Worm (Caenorhabditis elegans) whole organism, midembryonic: ENCODE data around the gene phy-3.

Source experiments
- T22C8.4 ChIP-seq: fragments of 200-800 bp; sonication (Bioruptor generic); IDR thresholded peaks from 2 replicates; pipeline ENCODE4 v1.3.6; 2022; ENCODE audit warnings: missing genetic modification characterization, missing compliant biosample characterization
- cog-1 ChIP-seq: sonication (generic microtip); optimal IDR thresholded peaks from 2 replicates; lab custom pipeline; 2016; ENCODE audit warnings: missing genetic modification characterization, missing compliant biosample characterization
- flt-1 ChIP-seq: fragments of 200-800 bp; sonication (Bioruptor generic); IDR thresholded peaks from 2 replicates; pipeline ENCODE4 v1.3.6; 2022; ENCODE audit warnings: missing genetic modification characterization, missing compliant biosample characterization
- klf-2 ChIP-seq: fragments of 200-800 bp; sonication (Bioruptor generic); conservative IDR thresholded peaks from 2 replicates; pipeline ENCODE4 v1.3.6; 2022; ENCODE audit warnings: missing genetic modification reagents, missing genetic modification characterization, missing compliant biosample characterization
- med-1 ChIP-seq: sonication (generic microtip); optimal IDR thresholded peaks from 2 replicates; lab custom pipeline; 2017; ENCODE audit warnings: missing genetic modification characterization, mild to moderate bottlenecking, missing compliant biosample characterization, antibody characterized with exemption, missing genetic modification reagents; ENCODE audit not compliant: insufficient read depth
- ref-1 ChIP-seq: fragments of 200-800 bp; sonication (Bioruptor generic); conservative IDR thresholded peaks from 2 replicates; pipeline ENCODE4 v1.3.6; 2022; ENCODE audit warnings: missing genetic modification reagents, missing genetic modification characterization, missing compliant biosample characterization
- tab-1 ChIP-seq: fragments of 200-800 bp; sonication (Bioruptor generic); IDR thresholded peaks from 2 replicates; pipeline ENCODE4 v1.3.6; 2022; ENCODE audit warnings: missing genetic modification characterization, missing compliant biosample characterization
- ztf-23 ChIP-seq: fragments of 200-800 bp; sonication (Bioruptor generic); IDR thresholded peaks from 2 replicates; pipeline ENCODE4 v1.3.6; 2022; ENCODE audit warnings: missing genetic modification reagents, missing genetic modification characterization, missing compliant biosample characterization
- ztf-29 ChIP-seq: fragments of 200-800 bp; sonication (Bioruptor generic); IDR thresholded peaks from 2 replicates; pipeline ENCODE4 v1.3.6; 2022; ENCODE audit warnings: missing genetic modification reagents, missing genetic modification characterization, missing compliant biosample characterization

Gene phy-3

DNA sequence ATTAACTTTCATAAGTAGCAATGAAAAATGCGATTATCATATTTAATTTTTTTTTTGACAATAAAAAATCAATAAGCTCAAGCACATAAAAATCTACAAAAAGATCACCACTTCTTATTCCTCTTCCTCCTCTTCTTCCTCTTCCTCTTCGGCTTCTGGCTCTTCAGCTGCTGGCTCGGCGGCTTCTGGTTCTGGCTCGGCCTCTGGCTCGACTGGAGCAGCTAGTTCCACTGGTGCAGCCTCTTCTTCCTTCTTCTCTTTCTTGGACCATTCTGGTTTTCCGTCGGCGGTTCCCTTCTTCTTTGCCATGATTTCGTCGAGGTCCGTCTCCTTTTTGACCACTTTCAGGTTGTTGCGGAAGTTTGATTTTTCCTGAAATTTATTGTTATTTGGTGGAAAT is 707 bp downstream of the phy-3 start:
- TF ChIP-seq T22C8.4 (GFP tag; lab: Robert Waterston, UW) (no peak), med-1 (GFP tag; lab: Kevin White, UChicago) (no peak), ztf-29 (GFP tag; lab: Robert Waterston, UW) (no peak), tab-1 (GFP tag; lab: Robert Waterston, UW) (no peak), flt-1 (no peak), ref-1 (GFP tag; lab: Robert Waterston, UW) (no peak), klf-2 (GFP tag; lab: Robert Waterston, UW) (no peak)

DNA sequence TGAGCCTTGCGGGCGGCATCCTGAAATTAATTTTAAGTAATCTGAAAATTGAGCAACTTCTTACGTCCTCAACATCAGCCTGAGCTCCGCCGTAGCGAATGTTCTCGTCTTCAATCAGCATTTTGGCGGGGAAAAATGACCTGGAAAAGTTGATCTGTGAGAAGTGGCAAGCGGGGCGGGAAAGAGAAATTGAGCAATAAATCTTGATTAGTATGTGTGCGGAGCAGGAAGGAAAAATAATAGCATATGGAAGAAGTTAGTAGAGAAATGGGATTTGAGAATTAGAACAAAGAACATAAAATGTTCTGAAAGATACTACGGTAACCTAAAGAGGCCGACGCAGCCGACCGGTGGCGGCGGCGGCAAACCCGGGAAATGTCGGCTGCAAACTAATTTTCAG is 2.0 kb downstream of the phy-3 start, which contains the start of gene tni-3:
Gene tni-3, minus strand, starts transcription at position 140 of the 400 bp plus-strand sequence.
- no peak for TF ChIP-seq med-1 (GFP tag; lab: Kevin White, UChicago)
- no peak for TF ChIP-seq ztf-29 (GFP tag; lab: Robert Waterston, UW)
- no peak for TF ChIP-seq klf-2 (GFP tag; lab: Robert Waterston, UW)
- no peak for TF ChIP-seq T22C8.4 (GFP tag; lab: Robert Waterston, UW)
- no peak for TF ChIP-seq cog-1 (tag; lab: Kevin White, UChicago)
- no peak for TF ChIP-seq ref-1 (GFP tag; lab: Robert Waterston, UW)
- TF ChIP-seq flt-1 = no peak

DNA sequence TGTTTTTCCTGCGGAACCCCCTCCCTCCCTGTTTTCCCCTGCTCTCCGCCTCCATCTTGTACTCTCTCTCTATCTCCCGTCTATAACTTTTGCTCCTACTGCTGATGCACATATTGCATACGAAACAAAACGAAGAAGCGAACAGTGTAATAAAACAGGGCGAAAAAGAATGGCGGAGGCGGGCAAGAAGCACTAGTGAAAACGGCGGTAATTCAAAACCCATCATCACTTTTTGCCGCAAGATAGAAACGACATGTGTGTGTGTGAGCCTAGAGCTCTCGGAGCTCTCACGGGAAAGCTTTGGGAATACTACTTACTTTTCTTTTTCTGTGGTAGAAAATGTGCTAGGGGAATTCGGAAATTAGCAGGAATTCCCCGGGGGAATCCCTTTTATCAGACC is 3.1 kb downstream of the phy-3 start:
- TF ChIP-seq tab-1 (GFP tag; lab: Robert Waterston, UW) = no peak
- TF ChIP-seq cog-1 (tag; lab: Kevin White, UChicago) = no peak
- no peak for TF ChIP-seq med-1 (GFP tag; lab: Kevin White, UChicago)
- TF ChIP-seq flt-1 = no peak
- no peak for TF ChIP-seq ztf-23 (GFP tag; lab: Robert Waterston, UW)
- TF ChIP-seq T22C8.4 (GFP tag; lab: Robert Waterston, UW) = no peak
- no peak for TF ChIP-seq ztf-29 (GFP tag; lab: Robert Waterston, UW)
- no peak for TF ChIP-seq ref-1 (GFP tag; lab: Robert Waterston, UW)
- no peak for TF ChIP-seq klf-2 (GFP tag; lab: Robert Waterston, UW)

DNA sequence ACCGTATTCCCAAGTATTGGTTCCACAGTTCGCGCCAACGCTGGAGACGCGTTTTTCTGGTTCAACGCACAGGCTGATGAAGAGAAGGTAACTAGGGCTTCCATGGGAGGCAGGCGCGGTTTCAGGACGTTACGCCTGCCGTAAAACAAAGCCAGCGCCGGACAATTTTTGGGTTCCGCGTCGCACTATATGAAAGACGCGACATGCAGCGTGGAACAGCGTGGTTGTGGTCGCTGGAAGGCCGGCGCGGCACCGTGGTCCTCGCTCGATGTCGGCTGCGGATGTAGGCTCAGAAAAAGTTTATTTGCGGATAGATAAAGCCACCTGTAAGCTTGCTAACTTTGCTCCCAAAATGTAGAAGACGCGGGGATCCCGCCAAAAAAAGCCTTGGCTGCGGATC is 5.5 kb downstream of the phy-3 start:
- TF ChIP-seq flt-1 (no peak), klf-2 (GFP tag; lab: Robert Waterston, UW) (no peak), tab-1 (GFP tag; lab: Robert Waterston, UW) (no peak), med-1 (GFP tag; lab: Kevin White, UChicago) (no peak)

DNA sequence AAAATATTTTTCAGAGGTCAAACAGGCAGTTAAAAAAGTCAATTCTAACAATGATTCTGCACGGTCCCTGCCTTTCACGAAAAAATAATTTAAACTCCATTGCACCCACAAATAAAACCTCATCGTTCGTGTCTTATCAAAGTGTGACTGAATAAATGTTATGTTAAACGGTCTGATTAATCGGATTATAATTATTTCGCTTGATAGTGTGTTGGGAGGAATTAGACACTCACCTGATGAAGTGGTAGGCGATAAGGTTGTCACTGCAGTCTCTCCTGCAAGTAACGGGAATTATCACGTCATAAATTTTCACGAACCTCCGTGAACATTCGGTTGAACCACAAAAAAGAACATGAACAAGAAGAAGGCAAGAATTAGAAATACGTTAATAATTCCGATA is 7.3 kb downstream of the phy-3 start:
- TF ChIP-seq T22C8.4 (GFP tag; lab: Robert Waterston, UW) (no peak), cog-1 (tag; lab: Kevin White, UChicago) (no peak), klf-2 (GFP tag; lab: Robert Waterston, UW) (no peak), med-1 (GFP tag; lab: Kevin White, UChicago) (no peak), flt-1 (no peak), tab-1 (GFP tag; lab: Robert Waterston, UW) (no peak), ref-1 (GFP tag; lab: Robert Waterston, UW) (no peak), ztf-29 (GFP tag; lab: Robert Waterston, UW) (no peak), ztf-23 (GFP tag; lab: Robert Waterston, UW) (no peak)

DNA sequence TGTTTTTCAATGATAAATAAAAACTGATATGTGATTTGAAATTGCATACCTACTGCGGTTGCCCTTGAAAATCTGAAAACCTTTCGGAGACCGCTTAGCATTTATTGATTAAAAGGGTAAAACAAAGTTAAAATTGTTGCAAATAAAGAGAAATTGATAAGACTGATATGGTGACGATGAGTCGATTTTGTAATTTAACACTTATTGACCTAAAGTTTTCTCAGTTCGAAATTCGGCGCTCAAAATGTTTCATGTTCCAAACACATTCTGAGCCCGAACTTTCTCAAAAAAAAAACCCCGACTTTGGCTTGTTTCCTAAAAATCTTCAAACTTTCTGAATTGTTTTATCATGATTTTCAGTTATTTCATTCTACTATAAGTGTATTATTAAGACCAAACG is 8.0 kb downstream of the phy-3 start, which contains the start of gene clec-40:
Gene clec-40, minus strand, starts transcription at position 101 of the 400 bp plus-strand sequence.
- TF ChIP-seq flt-1 (no peak), klf-2 (GFP tag; lab: Robert Waterston, UW) (no peak), T22C8.4 (GFP tag; lab: Robert Waterston, UW) (no peak), med-1 (GFP tag; lab: Kevin White, UChicago) (no peak), ztf-29 (GFP tag; lab: Robert Waterston, UW) (no peak), cog-1 (tag; lab: Kevin White, UChicago) (no peak), ref-1 (GFP tag; lab: Robert Waterston, UW) (no peak), ztf-23 (GFP tag; lab: Robert Waterston, UW) (no peak), tab-1 (GFP tag; lab: Robert Waterston, UW) (no peak)

DNA sequence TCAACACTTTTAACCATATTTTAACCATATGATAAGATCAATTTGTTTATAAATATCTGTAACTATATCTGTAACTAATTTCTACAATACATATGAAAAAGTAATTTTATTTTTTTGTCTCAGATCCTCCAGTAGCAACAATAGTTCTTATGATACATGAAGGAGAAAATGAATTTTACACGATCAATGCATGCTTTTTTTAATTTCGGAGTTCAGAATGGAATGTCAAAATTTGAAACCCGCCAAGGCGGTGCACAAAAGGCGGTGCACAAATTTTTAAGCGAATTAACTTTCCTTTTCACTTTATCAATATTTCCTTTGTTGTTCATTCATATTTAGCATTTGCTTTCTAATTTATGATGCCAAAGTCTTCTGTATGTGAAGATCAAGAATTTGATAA is 10.0 kb downstream of the phy-3 start, which contains the start of gene clec-25:
Gene clec-25, plus strand, starts transcription at position 301 of the 400 bp plus-strand sequence.
- TF ChIP-seq T22C8.4 (GFP tag; lab: Robert Waterston, UW) (no peak), cog-1 (tag; lab: Kevin White, UChicago) (no peak), ztf-23 (GFP tag; lab: Robert Waterston, UW) (no peak), tab-1 (GFP tag; lab: Robert Waterston, UW) (no peak), ztf-29 (GFP tag; lab: Robert Waterston, UW) (no peak), klf-2 (GFP tag; lab: Robert Waterston, UW) (no peak), med-1 (GFP tag; lab: Kevin White, UChicago) (no peak), flt-1 (no peak), ref-1 (GFP tag; lab: Robert Waterston, UW) (no peak)

DNA sequence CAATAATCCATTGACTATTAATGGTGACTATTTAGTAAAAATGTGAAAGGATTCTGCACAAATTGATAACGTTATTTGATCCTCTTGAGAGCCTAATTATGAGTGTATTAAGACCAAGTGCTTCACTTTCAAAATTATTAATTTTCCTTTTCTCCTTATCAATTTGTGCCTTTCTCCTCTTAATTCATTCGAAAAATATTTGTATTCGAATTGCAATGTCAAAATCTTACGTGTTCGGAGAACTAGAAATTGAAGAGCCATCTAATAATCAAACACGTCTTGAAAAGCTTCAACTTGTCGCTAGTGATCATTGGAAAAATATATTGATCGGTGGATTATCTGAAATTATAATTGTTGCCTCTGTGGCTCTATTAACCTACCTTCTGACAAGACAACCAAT is 15.5 kb downstream of the phy-3 start, which contains the start of the genes clec-36 and clec-26:
Gene clec-36, minus strand, starts transcription at position 101 of the 400 bp plus-strand sequence.
Gene clec-26, plus strand, starts transcription at position 114 of the 400 bp plus-strand sequence.
- TF ChIP-seq cog-1 (tag; lab: Kevin White, UChicago) = no peak
- TF ChIP-seq ref-1 (GFP tag; lab: Robert Waterston, UW) = no peak
- TF ChIP-seq flt-1 = no peak
- no peak for TF ChIP-seq klf-2 (GFP tag; lab: Robert Waterston, UW)
- TF ChIP-seq ztf-29 (GFP tag; lab: Robert Waterston, UW) = no peak

DNA sequence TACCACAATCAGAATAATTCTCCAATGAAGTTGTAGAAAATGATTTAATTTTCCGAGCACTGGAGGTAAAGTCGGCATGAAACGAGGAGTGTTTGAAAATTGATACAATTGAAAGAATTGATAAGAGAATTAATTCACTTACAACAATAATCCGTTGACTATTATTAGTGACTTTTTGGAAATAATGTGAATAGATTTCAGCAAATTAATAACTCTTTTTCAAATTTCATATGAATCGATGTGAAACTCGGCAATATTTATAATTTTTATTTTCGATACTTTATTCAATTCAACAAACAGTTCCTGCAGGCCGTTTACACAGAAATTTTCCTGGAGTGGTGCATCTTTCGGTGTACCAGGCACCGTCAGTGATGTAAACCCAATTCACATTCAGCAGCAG is 19.0 kb downstream of the phy-3 start, which contains the start of gene clec-37:
Gene clec-37, minus strand, starts transcription at position 101 of the 400 bp plus-strand sequence.
- no peak for TF ChIP-seq T22C8.4 (GFP tag; lab: Robert Waterston, UW)
- TF ChIP-seq ref-1 (GFP tag; lab: Robert Waterston, UW) = no peak
- TF ChIP-seq klf-2 (GFP tag; lab: Robert Waterston, UW) = no peak
- TF ChIP-seq ztf-29 (GFP tag; lab: Robert Waterston, UW) = no peak
- no peak for TF ChIP-seq tab-1 (GFP tag; lab: Robert Waterston, UW)
- no peak for TF ChIP-seq cog-1 (tag; lab: Kevin White, UChicago)
- no peak for TF ChIP-seq ztf-23 (GFP tag; lab: Robert Waterston, UW)
- no peak for TF ChIP-seq med-1 (GFP tag; lab: Kevin White, UChicago)
- TF ChIP-seq flt-1 = no peak
